Fruit fly (Drosophila melanogaster): ENCODE measurements around the gene Ugt35D1.

dm6 chr3R:31372127-31372526, 23.0 kb downstream of the Ugt35D1 start, which contains the start of gene gskt:
- TF ChIP-seq CG10631 (GFP tag; optimal IDR thresholded peaks at IDR 0.05) (no peak), acj6 (GFP tag; optimal IDR thresholded peaks at IDR 0.05) (no peak), Blimp-1 (GFP tag; optimal IDR thresholded peaks at IDR 0.05) (no peak), CG34406 (GFP tag; optimal IDR thresholded peaks at IDR 0.05) (no peak)
